Worm (Caenorhabditis elegans) whole organism, late embryonic: Measurements from ENCODE around the gene C16B8.3.

Source experiments
- C08G9.2 ChIP-seq: sonication (generic microtip); optimal IDR thresholded peaks from 2 replicates; lab custom pipeline; 2016; ENCODE audit warnings: mild to moderate bottlenecking, missing genetic modification characterization, moderate library complexity, missing compliant biosample characterization
- K09A11.1 ChIP-seq: sonication (generic microtip); optimal IDR thresholded peaks from 2 replicates; lab custom pipeline; 2017; ENCODE audit warnings: antibody characterized with exemption, mild to moderate bottlenecking, missing genetic modification characterization, missing compliant biosample characterization; ENCODE audit not compliant: insufficient read depth
- T23F11.4 ChIP-seq: fragments of 200-800 bp; sonication (Bioruptor generic); optimal IDR thresholded peaks from 2 replicates; lab custom pipeline; 2018; ENCODE audit warnings: mild to moderate bottlenecking, missing genetic modification characterization, missing compliant biosample characterization
- Y22D7AL.16 ChIP-seq: sonication (generic microtip); optimal IDR thresholded peaks from 2 replicates; lab custom pipeline; 2016; ENCODE audit warnings: missing genetic modification characterization, missing compliant biosample characterization
- ama-1 ChIP-seq: fragments of 150-350 bp; optimal IDR thresholded peaks from 2 replicates; lab custom pipeline; 2014
- ceh-18 ChIP-seq: sonication (generic microtip); optimal IDR thresholded peaks from 2 replicates; lab custom pipeline; 2016; ENCODE audit warnings: missing genetic modification characterization, missing compliant biosample characterization
- ceh-2 ChIP-seq: sonication (generic microtip); optimal IDR thresholded peaks from 2 replicates; lab custom pipeline; 2016; ENCODE audit warnings: missing genotype, missing genetic modification characterization, missing compliant biosample characterization
- ceh-22 ChIP-seq: sonication (generic microtip); optimal IDR thresholded peaks from 2 replicates; lab custom pipeline; 2017; ENCODE audit warnings: missing biosample characterization, missing genetic modification characterization
- ceh-24 ChIP-seq: sonication (generic microtip); optimal IDR thresholded peaks from 2 replicates; lab custom pipeline; 2016; ENCODE audit warnings: mild to moderate bottlenecking, missing genetic modification characterization, missing compliant biosample characterization
- ceh-30 ChIP-seq: fragments of 150-350 bp; optimal IDR thresholded peaks from 2 replicates; lab custom pipeline; 2014; ENCODE audit warnings: missing biosample characterization, missing genetic modification characterization
- ceh-31 ChIP-seq: sonication (generic microtip); optimal IDR thresholded peaks from 2 replicates; lab custom pipeline; 2016; ENCODE audit warnings: missing genetic modification characterization, missing compliant biosample characterization
- ceh-6 ChIP-seq: fragments of 200-800 bp; sonication (Bioruptor generic); optimal IDR thresholded peaks from 2 replicates; lab custom pipeline; 2018; ENCODE audit warnings: mild to moderate bottlenecking, missing genetic modification characterization, missing compliant biosample characterization
- ceh-9 ChIP-seq: sonication (generic microtip); optimal IDR thresholded peaks from 2 replicates; lab custom pipeline; 2016; ENCODE audit warnings: mild to moderate bottlenecking, missing genetic modification characterization, inconsistent platforms, missing compliant biosample characterization
- che-1 ChIP-seq: sonication (generic microtip); optimal IDR thresholded peaks from 2 replicates; lab custom pipeline; 2016; ENCODE audit warnings: mild to moderate bottlenecking, missing genetic modification characterization, missing compliant biosample characterization
- dve-1 ChIP-seq: sonication (generic microtip); optimal IDR thresholded peaks from 2 replicates; lab custom pipeline; 2017; ENCODE audit warnings: antibody characterized with exemption, mild to moderate bottlenecking, missing genetic modification characterization, missing compliant biosample characterization
- elt-2 ChIP-seq: sonication (generic microtip); optimal IDR thresholded peaks from 2 replicates; lab custom pipeline; 2016; ENCODE audit warnings: missing genetic modification reagents, missing genetic modification characterization, missing compliant biosample characterization
- ets-4 ChIP-seq: sonication (generic microtip); optimal IDR thresholded peaks from 2 replicates; lab custom pipeline; 2016; ENCODE audit warnings: missing genetic modification characterization, missing compliant biosample characterization
- eyg-1 ChIP-seq: sonication (generic microtip); optimal IDR thresholded peaks from 2 replicates; lab custom pipeline; 2016; ENCODE audit warnings: missing genotype, missing genetic modification characterization, missing compliant biosample characterization
- fax-1 ChIP-seq: sonication (generic microtip); optimal IDR thresholded peaks from 2 replicates; lab custom pipeline; 2016; ENCODE audit warnings: missing genotype, missing genetic modification characterization, missing compliant biosample characterization
- fkh-10 ChIP-seq: fragments of 150-350 bp; optimal IDR thresholded peaks from 2 replicates; lab custom pipeline; 2014; ENCODE audit warnings: missing biosample characterization, missing genetic modification reagents, missing genetic modification characterization
- hlh-15 ChIP-seq: sonication (generic microtip); optimal IDR thresholded peaks from 2 replicates; lab custom pipeline; 2016; ENCODE audit warnings: missing genetic modification characterization, missing compliant biosample characterization
- hlh-30 ChIP-seq: sonication (generic microtip); optimal IDR thresholded peaks from 2 replicates; lab custom pipeline; 2017; ENCODE audit warnings: antibody characterized with exemption, missing genetic modification characterization, missing compliant biosample characterization; ENCODE audit not compliant: insufficient read depth
- hlh-6 ChIP-seq: sonication (generic microtip); optimal IDR thresholded peaks from 2 replicates; lab custom pipeline; 2016; ENCODE audit warnings: missing genotype, missing genetic modification characterization, missing compliant biosample characterization
- lim-6 ChIP-seq: sonication (generic microtip); optimal IDR thresholded peaks from 2 replicates; lab custom pipeline; 2016; ENCODE audit warnings: missing genetic modification characterization, missing compliant biosample characterization
- lin-11 ChIP-seq: fragments of 200-800 bp; sonication (Bioruptor generic); optimal IDR thresholded peaks from 2 replicates; lab custom pipeline; 2018; ENCODE audit warnings: mild to moderate bottlenecking, missing genetic modification characterization, missing compliant biosample characterization
- nhr-232 ChIP-seq: sonication (generic microtip); optimal IDR thresholded peaks from 2 replicates; lab custom pipeline; 2016; ENCODE audit warnings: missing genetic modification characterization, missing compliant biosample characterization
- pha-4 ChIP-seq: fragments of 150-350 bp; optimal IDR thresholded peaks from 2 replicates; lab custom pipeline; 2018; ENCODE audit warnings: missing biosample characterization, missing genetic modification reagents, missing genetic modification characterization
- pqm-1 ChIP-seq: sonication (generic microtip); optimal IDR thresholded peaks from 2 replicates; lab custom pipeline; 2016; ENCODE audit warnings: missing genetic modification characterization, missing compliant biosample characterization
- ref-2 ChIP-seq: sonication (generic microtip); optimal IDR thresholded peaks from 2 replicates; lab custom pipeline; 2016; ENCODE audit warnings: missing genetic modification characterization, missing compliant biosample characterization
- sox-2 ChIP-seq: fragments of 200-800 bp; sonication (Bioruptor generic); IDR thresholded peaks from 2 replicates; pipeline ENCODE4 v1.3.6; 2022; ENCODE audit warnings: missing genetic modification reagents, missing genetic modification characterization, missing compliant biosample characterization
- sox-4 ChIP-seq: sonication (generic microtip); optimal IDR thresholded peaks from 2 replicates; lab custom pipeline; 2017; ENCODE audit warnings: mild to moderate bottlenecking, missing genetic modification characterization, inconsistent platforms, missing compliant biosample characterization
- tbx-2 ChIP-seq: sonication (generic microtip); optimal IDR thresholded peaks from 2 replicates; lab custom pipeline; 2016; ENCODE audit warnings: missing genetic modification characterization, missing compliant biosample characterization
- ttx-3 ChIP-seq: sonication (generic microtip); optimal IDR thresholded peaks from 2 replicates; lab custom pipeline; 2016; ENCODE audit warnings: missing genetic modification reagents, missing genetic modification characterization, missing compliant biosample characterization
- unc-55 ChIP-seq: sonication (generic microtip); optimal IDR thresholded peaks from 2 replicates; lab custom pipeline; 2017; ENCODE audit warnings: missing biosample characterization, missing genetic modification reagents, missing genetic modification characterization
- unc-86 ChIP-seq: sonication (generic microtip); optimal IDR thresholded peaks from 2 replicates; lab custom pipeline; 2016; ENCODE audit warnings: missing genetic modification characterization, missing compliant biosample characterization
- ztf-16 ChIP-seq: sonication (generic microtip); optimal IDR thresholded peaks from 2 replicates; lab custom pipeline; 2017; ENCODE audit warnings: missing genetic modification characterization, missing compliant biosample characterization

The C16B8.3 gene

DNA sequence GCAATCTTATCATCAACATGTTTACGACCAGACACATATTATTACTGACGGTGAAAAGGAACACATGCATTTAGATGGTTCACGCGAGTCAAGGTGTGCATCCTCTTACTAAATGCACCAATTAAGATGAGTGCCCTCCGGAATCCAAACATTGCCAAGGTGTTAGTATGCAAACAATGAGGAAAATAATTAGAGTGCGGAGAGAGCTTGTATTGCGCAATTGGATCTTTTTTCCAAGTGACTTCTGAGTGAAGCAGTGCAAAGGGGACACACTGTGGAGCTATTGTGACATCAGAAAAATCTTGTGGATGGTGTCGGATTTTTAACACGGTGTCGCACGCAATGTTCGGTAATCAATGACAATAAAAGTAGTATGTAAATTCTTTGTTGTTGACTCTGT, 8.8 kb upstream of the C16B8.3 start:
- TF ChIP-seq ceh-30 (tag; lab: Kevin White, UChicago) (no peak), ceh-31 (tag; lab: Kevin White, UChicago) (no peak), fax-1 (tag; lab: Kevin White, UChicago) (no peak), pqm-1 (no peak), Y22D7AL.16 (tag; lab: Kevin White, UChicago) (no peak), lin-11 (tag; lab: Kevin White, UChicago) (no peak), ref-2 (peak; percentile 74), K09A11.1 (tag; lab: Kevin White, UChicago) (no peak)
- TF ChIP-seq, all 69 proteins: peak for 1

ce11 chrX:3976755-3977154, 8.3 kb upstream of the C16B8.3 start:
- peak; percentile 54 for TF ChIP-seq unc-55 (GFP tag; lab: Kevin White, UChicago)
- TF ChIP-seq ttx-3 (tag; lab: Kevin White, UChicago): no peak
- TF ChIP-seq, all 69 proteins: peak for 1

- TF ChIP-seq eyg-1: no peak
- no peak for TF ChIP-seq hlh-30 (tag; lab: Kevin White, UChicago)
- no peak for TF ChIP-seq ets-4 (tag; lab: Kevin White, UChicago)
- TF ChIP-seq ref-2: no peak
- no peak for TF ChIP-seq ama-1 (lab: Kevin White, UChicago)
- TF ChIP-seq hlh-6 (tag; lab: Kevin White, UChicago): no peak
- TF ChIP-seq sox-2 (GFP tag; lab: Robert Waterston, UW): no peak
- TF ChIP-seq pha-4: no peak
- TF ChIP-seq sox-4 (tag; lab: Kevin White, UChicago): no peak
- TF ChIP-seq ztf-16 (tag; lab: Kevin White, UChicago): no peak
Observed at ce11 chrX:3974160-3974559, 5.7 kb upstream of the C16B8.3 start.

DNA sequence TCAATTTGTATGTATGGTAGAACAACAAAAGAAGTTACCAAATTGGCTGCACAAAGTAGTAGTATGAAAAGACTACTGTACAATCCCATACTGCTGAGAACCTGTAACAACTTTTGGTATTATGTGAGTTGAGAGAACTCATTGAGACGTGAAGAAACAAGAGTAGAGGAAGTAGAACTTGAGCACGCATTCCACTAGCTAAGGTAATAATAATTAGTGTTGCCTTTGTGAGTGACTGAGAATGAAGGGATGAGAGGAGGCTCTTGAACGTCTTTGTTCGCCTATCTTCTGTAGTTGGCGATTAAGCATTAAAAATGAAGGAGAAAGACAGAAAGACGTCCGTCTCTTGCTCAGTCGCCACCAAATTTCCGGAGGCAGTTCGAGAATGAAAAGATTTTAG, 5.1 kb upstream of the C16B8.3 start, which contains the start of gene C16B8.4:
C16B8.4 (minus strand) TSS at position 101 of the 400 bp plus-strand sequence.
- TF ChIP-seq ceh-9 (tag; lab: Kevin White, UChicago): no peak
- no peak for TF ChIP-seq hlh-15 (tag; lab: Kevin White, UChicago)
- no peak for TF ChIP-seq nhr-232 (tag; lab: Kevin White, UChicago)
- TF ChIP-seq ttx-3 (tag; lab: Kevin White, UChicago): no peak
- TF ChIP-seq ceh-6 (GFP tag; lab: Kevin White, UChicago): no peak
- TF ChIP-seq dve-1 (tag; lab: Kevin White, UChicago): no peak
- no peak for TF ChIP-seq fkh-10
- TF ChIP-seq elt-2 (tag; lab: Kevin White, UChicago): no peak
- TF ChIP-seq unc-86: no peak
- TF ChIP-seq ceh-2: no peak
- TF ChIP-seq K09A11.1 (tag; lab: Kevin White, UChicago): no peak
- no peak for TF ChIP-seq ceh-22 (tag; lab: Kevin White, UChicago)
- no peak for TF ChIP-seq pqm-1
- TF ChIP-seq lim-6 (tag; lab: Kevin White, UChicago): no peak
- TF ChIP-seq T23F11.4: no peak
- no peak for TF ChIP-seq che-1 (tag; lab: Kevin White, UChicago)
- TF ChIP-seq ceh-24 (tag; lab: Kevin White, UChicago): no peak
- TF ChIP-seq C08G9.2: no peak
- no peak for TF ChIP-seq ceh-18 (tag; lab: Kevin White, UChicago)
- TF ChIP-seq tbx-2 (tag; lab: Kevin White, UChicago): no peak
- TF ChIP-seq, all 69 proteins: peak for 0

DNA sequence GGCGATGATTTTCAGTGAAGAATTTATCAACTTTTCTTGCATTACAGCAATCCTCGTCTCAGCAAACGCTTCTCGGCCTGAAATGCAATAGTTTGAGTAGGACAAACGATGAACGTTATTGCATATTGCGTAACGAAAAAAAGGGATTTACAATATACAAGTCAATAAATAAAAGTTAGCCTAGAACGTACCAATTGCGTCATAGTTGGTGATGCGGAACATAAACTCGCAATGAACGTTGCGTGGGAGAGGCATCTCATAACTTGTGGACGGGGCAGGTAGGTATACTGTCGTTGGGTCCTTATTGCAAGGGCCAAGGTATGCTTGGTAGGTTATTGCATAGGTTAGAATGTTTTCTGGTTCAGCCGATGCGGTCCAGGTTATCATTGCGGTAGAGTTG, 2.4 kb upstream of the C16B8.3 start:
- TF ChIP-seq ceh-31 (tag; lab: Kevin White, UChicago): no peak
- peak; percentile 1 for TF ChIP-seq ref-2
- no peak for TF ChIP-seq pqm-1
